Fruit fly (Drosophila melanogaster) whole organism, embryonic: ENCODE results near the gene CG42324.
A peak's percentile ranks its signal among the peaks of the same experiment; 100 is the strongest.

Experiments
- B-H1 ChIP-seq: fragments of 200-800 bp; sonication (Bioruptor generic); IDR thresholded peaks from 3 replicates; pipeline ENCODE4 v1.3.6; 2022; ENCODE audit warnings: missing biosample characterization, missing genetic modification characterization
- CG10147 ChIP-seq: fragments of 200-800 bp; sonication (Bioruptor generic); optimal IDR thresholded peaks from 2 replicates; lab custom pipeline; 2019; ENCODE audit warnings: missing biosample characterization, mild to moderate bottlenecking, missing genetic modification characterization, moderate library complexity
- CG11093 ChIP-seq: fragments of 200-800 bp; sonication (Bioruptor generic); IDR thresholded peaks from 3 replicates; pipeline ENCODE4 v1.3.6; 2022; ENCODE audit warnings: missing biosample characterization, missing genetic modification characterization
- CG11723 ChIP-seq: fragments of 200-800 bp; sonication (Bioruptor generic); optimal IDR thresholded peaks from 2 replicates; lab custom pipeline; 2017; ENCODE audit warnings: missing biosample characterization, mild to moderate bottlenecking, missing genetic modification characterization
- CG12942 ChIP-seq: fragments of 200-800 bp; sonication (Bioruptor generic); optimal IDR thresholded peaks from 3 replicates; lab custom pipeline; 2016; ENCODE audit warnings: missing biosample characterization, missing genetic modification characterization
- CG13287 ChIP-seq: fragments of 200-800 bp; sonication (Bioruptor generic); IDR thresholded peaks from 2 replicates; pipeline ENCODE4 v1.3.6; 2022; ENCODE audit warnings: missing biosample characterization, missing genetic modification characterization; ENCODE audit not compliant: partially characterized antibody
- CG14441 ChIP-seq: fragments of 200-800 bp; sonication (Bioruptor generic); IDR thresholded peaks from 2 replicates; pipeline ENCODE4 v1.3.6; 2022; ENCODE audit warnings: missing biosample characterization, missing genetic modification characterization
- CG14667 ChIP-seq: fragments of 200-800 bp; sonication (Bioruptor generic); IDR thresholded peaks from 2 replicates; pipeline ENCODE4 v1.3.6; 2022; ENCODE audit warnings: missing biosample characterization, missing genetic modification characterization
- CG14965 ChIP-seq: fragments of 200-800 bp; sonication (Bioruptor generic); optimal IDR thresholded peaks from 2 replicates; lab custom pipeline; 2016; ENCODE audit warnings: missing biosample characterization, missing genetic modification characterization, borderline replicate concordance
- CG15011 ChIP-seq: fragments of 200-800 bp; sonication (Bioruptor generic); optimal IDR thresholded peaks from 3 replicates; lab custom pipeline; 2018; ENCODE audit warnings: missing biosample characterization, mild to moderate bottlenecking, missing genetic modification characterization
- CG1603 ChIP-seq: fragments of 200-800 bp; sonication (Bioruptor generic); optimal IDR thresholded peaks from 2 replicates; lab custom pipeline; 2019; ENCODE audit warnings: missing biosample characterization, mild to moderate bottlenecking, missing genetic modification characterization, moderate library complexity
- CG1647 ChIP-seq: fragments of 200-800 bp; sonication (Bioruptor generic); optimal IDR thresholded peaks from 3 replicates; lab custom pipeline; 2016; ENCODE audit warnings: missing biosample characterization, missing genetic modification characterization
- CG16815 ChIP-seq: fragments of 200-800 bp; sonication (Bioruptor generic); optimal IDR thresholded peaks from 3 replicates; lab custom pipeline; 2017; ENCODE audit warnings: missing biosample characterization, mild to moderate bottlenecking, missing genetic modification characterization
- CG17186 ChIP-seq: fragments of 200-800 bp; sonication (Bioruptor generic); optimal IDR thresholded peaks from 3 replicates; lab custom pipeline; 2017; ENCODE audit warnings: missing biosample characterization, missing genetic modification reagents, missing genetic modification characterization
- CG17361 ChIP-seq: fragments of 200-800 bp; sonication (Bioruptor generic); IDR thresholded peaks from 3 replicates; pipeline ENCODE4 v1.3.6; 2022; ENCODE audit warnings: missing biosample characterization, missing genetic modification characterization
- CG18599 ChIP-seq: fragments of 200-800 bp; sonication (Bioruptor generic); optimal IDR thresholded peaks from 3 replicates; lab custom pipeline; 2017; ENCODE audit warnings: missing biosample characterization, missing genetic modification characterization, mild to moderate bottlenecking, moderate library complexity, missing genetic modification reagents
- CG2116 ChIP-seq: fragments of 200-800 bp; sonication (Bioruptor generic); optimal IDR thresholded peaks from 3 replicates; lab custom pipeline; 2018; ENCODE audit warnings: missing biosample characterization, mild to moderate bottlenecking, missing genetic modification characterization
- CG3065 ChIP-seq: fragments of 200-800 bp; sonication (Bioruptor generic); optimal IDR thresholded peaks from 2 replicates; lab custom pipeline; 2016; ENCODE audit warnings: missing biosample characterization, missing genetic modification characterization
- CG32767 ChIP-seq: fragments of 200-800 bp; sonication (Bioruptor generic); IDR thresholded peaks from 2 replicates; pipeline ENCODE4 v1.3.6; 2022; ENCODE audit warnings: missing biosample characterization, missing genetic modification characterization
- CG4854 ChIP-seq: fragments of 200-800 bp; sonication (Bioruptor generic); optimal IDR thresholded peaks from 2 replicates; lab custom pipeline; 2016; ENCODE audit warnings: missing biosample characterization, missing genetic modification characterization, inconsistent platforms
- CG6254 ChIP-seq: fragments of 200-800 bp; sonication (Bioruptor generic); optimal IDR thresholded peaks from 3 replicates; lab custom pipeline; 2017; ENCODE audit warnings: mild to moderate bottlenecking, missing biosample characterization, missing genetic modification reagents, missing genetic modification characterization
- CG7556 ChIP-seq: fragments of 200-800 bp; sonication (Bioruptor generic); optimal IDR thresholded peaks from 2 replicates; lab custom pipeline; 2017; ENCODE audit warnings: missing biosample characterization, mild to moderate bottlenecking, missing genetic modification characterization
- Doc3 ChIP-seq: fragments of 200-800 bp; sonication (Bioruptor generic); IDR thresholded peaks from 3 replicates; pipeline ENCODE4 v1.3.6; 2022; ENCODE audit warnings: missing biosample characterization, missing genetic modification characterization; ENCODE audit not compliant: partially characterized antibody
- Eip74EF ChIP-seq, 2 experiments: fragments of 200-800 bp in 1 of 2; fragments of >200 bp in 1 of 2; sonication (Bioruptor generic) in 1 of 2; optimal IDR thresholded peaks; 2 replicates each; lab custom pipeline; 2017 to 2019; ENCODE audit warnings: missing biosample characterization in 2 of 2, missing genetic modification characterization in 2 of 2, mild to moderate bottlenecking in 1 of 2, moderate library complexity in 1 of 2
- HLH3B ChIP-seq: fragments of 200-800 bp; sonication (Bioruptor generic); IDR thresholded peaks from 2 replicates; pipeline ENCODE4 v1.3.6; 2022; ENCODE audit warnings: missing biosample characterization, missing genetic modification characterization
- Hr39 ChIP-seq: fragments of >200 bp; optimal IDR thresholded peaks from 2 replicates; lab custom pipeline; 2017
- Lim3 ChIP-seq: fragments of 200-800 bp; sonication (Bioruptor generic); IDR thresholded peaks from 2 replicates; pipeline ENCODE4 v1.3.6; 2022; ENCODE audit warnings: missing biosample characterization, missing genetic modification characterization
- Lpt ChIP-seq: fragments of >200 bp; optimal IDR thresholded peaks from 2 replicates; lab custom pipeline; 2018; ENCODE audit warnings: missing biosample characterization, missing genetic modification characterization
- Meics ChIP-seq: fragments of 200-800 bp; sonication (Bioruptor generic); optimal IDR thresholded peaks from 2 replicates; lab custom pipeline; 2017; ENCODE audit warnings: missing biosample characterization, mild to moderate bottlenecking, missing genetic modification characterization
- Pdp1 ChIP-seq, 2 experiments: fragments of 200-800 bp; sonication (Bioruptor generic); optimal IDR thresholded peaks; 3 replicates each; lab custom pipeline; 2016; ENCODE audit warnings: missing biosample characterization in 2 of 2, missing genetic modification characterization in 2 of 2, mild to moderate bottlenecking in 1 of 2, moderate library complexity in 1 of 2
- Scr ChIP-seq: fragments of 200-800 bp; sonication (Bioruptor generic); IDR thresholded peaks from 2 replicates; pipeline ENCODE4 v1.3.6; 2022; ENCODE audit warnings: missing biosample characterization, missing genetic modification characterization; ENCODE audit not compliant: partially characterized antibody
- Usf ChIP-seq: fragments of 200-800 bp; sonication (Bioruptor generic); optimal IDR thresholded peaks from 2 replicates; lab custom pipeline; 2017; ENCODE audit warnings: missing genotype, missing biosample characterization, missing genetic modification characterization
- bab2 ChIP-seq: fragments of 200-800 bp; sonication (Bioruptor generic); optimal IDR thresholded peaks from 2 replicates; lab custom pipeline; 2016; ENCODE audit warnings: missing biosample characterization, missing genetic modification characterization
- chif ChIP-seq, 2 experiments: fragments of 200-800 bp; sonication (Bioruptor generic); optimal IDR thresholded peaks; 3 replicates each; lab custom pipeline; 2016; ENCODE audit warnings: missing biosample characterization in 2 of 2, missing genetic modification characterization in 2 of 2
- crp ChIP-seq, 2 experiments: fragments of 200-800 bp; sonication (Bioruptor generic); optimal IDR thresholded peaks; 2 replicates in 1 of 2; 3 replicates in 1 of 2; lab custom pipeline; 2017; ENCODE audit warnings: missing biosample characterization in 2 of 2, missing genetic modification characterization in 2 of 2, mild to moderate bottlenecking in 1 of 2, moderate library complexity in 1 of 2
- dm ChIP-seq: fragments of 200-800 bp; sonication (Bioruptor generic); optimal IDR thresholded peaks from 3 replicates; lab custom pipeline; 2016; ENCODE audit warnings: missing biosample characterization, missing genetic modification characterization
- ewg ChIP-seq: fragments of 200-800 bp; sonication (Bioruptor generic); optimal IDR thresholded peaks from 3 replicates; lab custom pipeline; 2017; ENCODE audit warnings: mild to moderate bottlenecking, missing biosample characterization, missing genetic modification reagents, missing genetic modification characterization
- exex ChIP-seq: fragments of 200-800 bp; sonication (Bioruptor generic); optimal IDR thresholded peaks from 4 replicates; lab custom pipeline; 2018; ENCODE audit warnings: missing biosample characterization, mild to moderate bottlenecking, missing genetic modification characterization, moderate library complexity
- fd64A ChIP-seq: fragments of 200-800 bp; sonication (Bioruptor generic); optimal IDR thresholded peaks from 3 replicates; lab custom pipeline; 2018; ENCODE audit warnings: missing biosample characterization, mild to moderate bottlenecking, missing genetic modification characterization
- gcm ChIP-seq: fragments of 200-800 bp; sonication (Bioruptor generic); optimal IDR thresholded peaks from 2 replicates; lab custom pipeline; 2019; ENCODE audit warnings: missing biosample characterization, mild to moderate bottlenecking, missing genetic modification characterization, moderate library complexity
- gem ChIP-seq: fragments of 200-800 bp; sonication (Bioruptor generic); optimal IDR thresholded peaks from 2 replicates; lab custom pipeline; 2019; ENCODE audit warnings: missing biosample characterization, mild to moderate bottlenecking, missing genetic modification characterization, moderate library complexity
- hbn ChIP-seq: fragments of 200-800 bp; sonication (Bioruptor generic); IDR thresholded peaks from 2 replicates; pipeline ENCODE4 v1.3.6; 2022; ENCODE audit warnings: missing biosample characterization, missing genetic modification characterization; ENCODE audit not compliant: partially characterized antibody
- p53 ChIP-seq: fragments of 200-800 bp; sonication (Bioruptor generic); optimal IDR thresholded peaks from 2 replicates; lab custom pipeline; 2016; ENCODE audit warnings: missing biosample characterization, missing genetic modification characterization
- row ChIP-seq: fragments of 200-800 bp; sonication (Bioruptor generic); IDR thresholded peaks from 3 replicates; pipeline ENCODE4 v1.3.6; 2022; ENCODE audit warnings: missing biosample characterization, missing genetic modification characterization
- schlank ChIP-seq: fragments of 200-800 bp; sonication (Bioruptor generic); optimal IDR thresholded peaks from 2 replicates; lab custom pipeline; 2018; ENCODE audit warnings: missing biosample characterization, mild to moderate bottlenecking, missing genetic modification characterization
- sim ChIP-seq: fragments of 200-800 bp; sonication (Bioruptor generic); IDR thresholded peaks from 2 replicates; pipeline ENCODE4 v1.3.6; 2022; ENCODE audit warnings: missing biosample characterization, missing genetic modification characterization
- sob ChIP-seq: fragments of 200-800 bp; sonication (Bioruptor generic); IDR thresholded peaks from 2 replicates; pipeline ENCODE4 v1.3.6; 2022; ENCODE audit warnings: missing biosample characterization, missing genetic modification characterization
- ttk ChIP-seq: fragments of 200-800 bp; sonication (Bioruptor generic); IDR thresholded peaks from 2 replicates; pipeline ENCODE4 v2.1.2; 2022; ENCODE audit warnings: missing biosample characterization, missing genetic modification characterization
- tup ChIP-seq: fragments of 200-800 bp; sonication (Bioruptor generic); optimal IDR thresholded peaks from 2 replicates; lab custom pipeline; 2016; ENCODE audit warnings: missing biosample characterization, mild to moderate bottlenecking, missing genetic modification characterization, moderate library complexity
- wor ChIP-seq: fragments of 200-800 bp; sonication (Bioruptor generic); IDR thresholded peaks from 2 replicates; pipeline ENCODE4 v1.3.6; 2022; ENCODE audit warnings: missing biosample characterization, missing genetic modification characterization

Gene CG42324

dm6 chr3L:3438473-3438872, 33.8 kb upstream of the CG42324 start (continued):
- TF ChIP-seq CG14441 (GFP tag; lab: Robert Waterston, UW) (0 out of 2 replicates have a peak, but pooled peaks have one; percentile 12), CG11093 (no peak), CG4854 (GFP tag; lab: Kevin White, UChicago) (peak; percentile 41), Lpt (no peak), Scr (GFP tag; lab: Robert Waterston, UW) (no peak), gem (peak; percentile 90), crp (GFP tag; optimal IDR thresholded peaks at IDR 0.05; lab: Kevin White, UChicago) (peak in 1 of 2 experiments; percentile 1), CG16815 (GFP tag; lab: Kevin White, UChicago) (peak; percentile 57), CG14667 (GFP tag; lab: Robert Waterston, UW) (peak; percentile 39; the same call in 1 of the 2 replicates), CG10147 (GFP tag; lab: Kevin White, UChicago) (peak; percentile 37), B-H1 (GFP tag; lab: Robert Waterston, UW) (no peak), fd64A (GFP tag; lab: Kevin White, UChicago) (no peak), bab2 (peak; percentile 30), CG12942 (no peak), Meics (GFP tag; lab: Kevin White, UChicago) (peak; percentile 40), wor (GFP tag; lab: Robert Waterston, UW) (peak; percentile 48), CG11723 (GFP tag; lab: Kevin White, UChicago) (peak; percentile 18), p53 (GFP tag; lab: Kevin White, UChicago) (no peak), HLH3B (GFP tag; lab: Robert Waterston, UW) (peak; percentile 75), exex (tag; lab: Kevin White, UChicago) (no peak), CG3065 (GFP tag; lab: Kevin White, UChicago) (peak; percentile 14), schlank (no peak), CG1603 (tag; lab: Kevin White, UChicago) (no peak), CG17361 (GFP tag; lab: Robert Waterston, UW) (peak; percentile 83), CG2116 (GFP tag; lab: Kevin White, UChicago) (no peak), gcm (GFP tag; lab: Kevin White, UChicago) (peak; percentile 64), ttk (GFP tag; lab: Robert Waterston, UW) (peak; percentile 54; the same call in 1 of the 2 replicates), tup (GFP tag; lab: Kevin White, UChicago) (no peak), chif (GFP tag; optimal IDR thresholded peaks at IDR 0.05; lab: Kevin White, UChicago) (peak; percentile 60 to 70), CG17186 (GFP tag; lab: Kevin White, UChicago) (peak; percentile 20), Usf (GFP tag; lab: Kevin White, UChicago) (no peak), row (GFP tag; lab: Robert Waterston, UW) (peak; percentile 81), sim (GFP tag; lab: Robert Waterston, UW) (peak; percentile 35; the same call in 1 of the 2 replicates), Pdp1 (GFP tag; optimal IDR thresholded peaks at IDR 0.05; lab: Kevin White, UChicago) (peak; percentile 17 to 32), CG13287 (no peak), CG1647 (GFP tag; lab: Kevin White, UChicago) (peak; percentile 1), Doc3 (GFP tag; lab: Robert Waterston, UW) (no peak), CG6254 (peak; percentile 56), ewg (GFP tag; lab: Kevin White, UChicago) (peak; percentile 10), dm (GFP tag; lab: Kevin White, UChicago) (no peak), CG32767 (peak; percentile 30; the same call in 1 of the 2 replicates), CG14965 (GFP tag; lab: Kevin White, UChicago) (no peak), Lim3 (GFP tag; lab: Robert Waterston, UW) (no peak), Hr39 (lab: Kevin White, UChicago) (no peak), CG18599 (peak; percentile 63), hbn (no peak), CG15011 (GFP tag; lab: Kevin White, UChicago) (peak; percentile 33), CG7556 (GFP tag; lab: Kevin White, UChicago) (peak; percentile 85), Eip74EF (GFP tag; optimal IDR thresholded peaks at IDR 0.05; lab: Kevin White, UChicago) (peak in 1 of 2 experiments; percentile 55), sob (GFP tag; lab: Robert Waterston, UW) (peak; percentile 48)
